Fruit fly (Drosophila melanogaster) whole organism, prepupa: Measurements from ENCODE around the gene CG10877.
A peak's percentile ranks its signal among the peaks of the same experiment; 100 is the strongest.

ENCODE experiments used
- CG10669 ChIP-seq: fragments of 200-800 bp; sonication (Bioruptor generic); optimal IDR thresholded peaks from 3 replicates; lab custom pipeline; 2018; ENCODE audit warnings: missing biosample characterization, mild to moderate bottlenecking, missing genetic modification characterization, moderate library complexity
- CG15336 ChIP-seq: fragments of 200-800 bp; sonication (Bioruptor generic); IDR thresholded peaks from 2 replicates; pipeline ENCODE4 v1.3.6; 2022; ENCODE audit warnings: missing biosample characterization, missing genetic modification characterization
- CG1621 ChIP-seq: fragments of 200-800 bp; sonication (Bioruptor generic); optimal IDR thresholded peaks from 3 replicates; lab custom pipeline; 2018; ENCODE audit warnings: missing biosample characterization, mild to moderate bottlenecking, missing genetic modification characterization
- CG16779 ChIP-seq: fragments of 200-800 bp; sonication (Bioruptor generic); optimal IDR thresholded peaks from 3 replicates; lab custom pipeline; 2017; ENCODE audit warnings: missing biosample characterization, mild to moderate bottlenecking, missing genetic modification characterization
- CG3032 ChIP-seq: fragments of 200-800 bp; optimal IDR thresholded peaks from 2 replicates; lab custom pipeline; 2019; ENCODE audit warnings: missing biosample characterization, mild to moderate bottlenecking, missing genetic modification characterization, moderate library complexity
- CG31627 ChIP-seq: fragments of 200-800 bp; sonication (Bioruptor generic); optimal IDR thresholded peaks from 3 replicates; lab custom pipeline; 2016; ENCODE audit warnings: missing biosample characterization, missing genetic modification characterization
- CG34406 ChIP-seq: fragments of 200-800 bp; sonication (Bioruptor generic); optimal IDR thresholded peaks from 3 replicates; lab custom pipeline; 2016; ENCODE audit warnings: missing biosample characterization, missing genetic modification characterization
- CG3919 ChIP-seq: fragments of 200-800 bp; sonication (Bioruptor generic); optimal IDR thresholded peaks from 3 replicates; lab custom pipeline; 2016; ENCODE audit warnings: missing biosample characterization, missing genetic modification characterization
- CG6163 ChIP-seq: fragments of 200-800 bp; sonication (Bioruptor generic); IDR thresholded peaks from 3 replicates; pipeline ENCODE4 v1.3.6; 2022; ENCODE audit warnings: missing biosample characterization, missing genetic modification characterization
- CG6808 ChIP-seq: fragments of 200-800 bp; sonication (Bioruptor generic); optimal IDR thresholded peaks from 3 replicates; lab custom pipeline; 2017; ENCODE audit warnings: missing biosample characterization, missing genetic modification characterization, mild to moderate bottlenecking, moderate library complexity, missing genetic modification reagents
- CG6854 ChIP-seq: fragments of 200-800 bp; sonication (Bioruptor generic); optimal IDR thresholded peaks from 2 replicates; lab custom pipeline; 2017; ENCODE audit warnings: missing biosample characterization, mild to moderate bottlenecking, missing genetic modification characterization
- CG7368 ChIP-seq: fragments of 200-800 bp; sonication (Bioruptor generic); optimal IDR thresholded peaks from 3 replicates; lab custom pipeline; 2016; ENCODE audit warnings: missing biosample characterization, missing genetic modification characterization
- CG8119 ChIP-seq: fragments of 200-800 bp; sonication (Bioruptor generic); IDR thresholded peaks from 3 replicates; pipeline ENCODE4 v1.3.6; 2022; ENCODE audit warnings: missing biosample characterization, missing genetic modification characterization
- CG8632 ChIP-seq: fragments of 200-800 bp; sonication (Bioruptor generic); optimal IDR thresholded peaks from 3 replicates; lab custom pipeline; 2016; ENCODE audit warnings: missing biosample characterization, missing genetic modification characterization
- Eip78C ChIP-seq: fragments of 200-800 bp; sonication (Bioruptor generic); peaks from one replicate; lab custom pipeline; 2016; ENCODE audit warnings: missing biosample characterization, missing genetic modification characterization
- Eip93F ChIP-seq: fragments of 200-800 bp; sonication (Bioruptor generic); optimal IDR thresholded peaks from 2 replicates; lab custom pipeline; 2016; ENCODE audit warnings: missing biosample characterization, mild to moderate bottlenecking, missing genetic modification characterization
- Hr38 ChIP-seq: sonication (Bioruptor generic); optimal IDR thresholded peaks from 2 replicates; lab custom pipeline; 2016; ENCODE audit warnings: missing biosample characterization, missing genetic modification characterization
- Hr39 ChIP-seq: fragments of 200-800 bp; sonication (Bioruptor generic); optimal IDR thresholded peaks from 2 replicates; lab custom pipeline; 2016; ENCODE audit warnings: missing biosample characterization, missing genetic modification characterization
- Hr4 ChIP-seq: fragments of 200-800 bp; sonication (Bioruptor generic); optimal IDR thresholded peaks from 3 replicates; lab custom pipeline; 2016; ENCODE audit warnings: missing biosample characterization, missing genetic modification characterization
- Met ChIP-seq: fragments of 200-800 bp; sonication (Bioruptor generic); optimal IDR thresholded peaks from 3 replicates; lab custom pipeline; 2016; ENCODE audit warnings: missing biosample characterization, missing genetic modification characterization
- Sox102F ChIP-seq: fragments of 200-800 bp; sonication (Bioruptor generic); optimal IDR thresholded peaks from 2 replicates; lab custom pipeline; 2016; ENCODE audit warnings: missing biosample characterization, mild to moderate bottlenecking, missing genetic modification characterization
- Sox14 ChIP-seq: fragments of 200-800 bp; sonication (Bioruptor generic); optimal IDR thresholded peaks from 3 replicates; lab custom pipeline; 2016; ENCODE audit warnings: missing biosample characterization, missing genetic modification characterization
- achi ChIP-seq: fragments of 200-800 bp; sonication (Bioruptor generic); optimal IDR thresholded peaks from 3 replicates; lab custom pipeline; 2016; ENCODE audit warnings: missing biosample characterization, missing genetic modification characterization
- dac ChIP-seq: fragments of 200-800 bp; sonication (Bioruptor generic); optimal IDR thresholded peaks from 2 replicates; lab custom pipeline; 2017; ENCODE audit warnings: missing biosample characterization, mild to moderate bottlenecking, missing genetic modification characterization
- dsx ChIP-seq: fragments of 200-800 bp; optimal IDR thresholded peaks from 3 replicates; lab custom pipeline; 2019; ENCODE audit warnings: missing biosample characterization, mild to moderate bottlenecking, missing genetic modification characterization, moderate library complexity; ENCODE audit not compliant: poor library complexity, severe bottlenecking
- eg ChIP-seq: fragments of 200-800 bp; sonication (Bioruptor generic); IDR thresholded peaks from 3 replicates; pipeline ENCODE4 v1.3.6; 2022; ENCODE audit warnings: missing biosample characterization, missing genetic modification characterization
- fd59A ChIP-seq: fragments of 200-800 bp; sonication (Bioruptor generic); optimal IDR thresholded peaks from 2 replicates; lab custom pipeline; 2017; ENCODE audit warnings: missing biosample characterization, mild to moderate bottlenecking, missing genetic modification characterization, missing genetic modification reagents
- fd85E ChIP-seq: fragments of 200-800 bp; sonication (Bioruptor generic); optimal IDR thresholded peaks from 3 replicates; lab custom pipeline; 2016; ENCODE audit warnings: missing biosample characterization, missing genetic modification characterization
- fkh ChIP-seq: fragments of 200-800 bp; sonication (Bioruptor generic); optimal IDR thresholded peaks from 3 replicates; lab custom pipeline; 2017; ENCODE audit warnings: missing biosample characterization, mild to moderate bottlenecking, missing genetic modification characterization, moderate library complexity
- net ChIP-seq: fragments of 200-800 bp; sonication (Bioruptor generic); optimal IDR thresholded peaks from 3 replicates; lab custom pipeline; 2016; ENCODE audit warnings: missing biosample characterization, missing genetic modification characterization
- salr ChIP-seq, 2 experiments: fragments of 200-800 bp; sonication (Bioruptor generic); optimal IDR thresholded peaks; 3 replicates each; lab custom pipeline; 2016 to 2018; ENCODE audit warnings: missing biosample characterization in 2 of 2, missing genetic modification characterization in 2 of 2, mild to moderate bottlenecking in 1 of 2
- spab ChIP-seq: fragments of 200-800 bp; sonication (Bioruptor generic); optimal IDR thresholded peaks from 2 replicates; lab custom pipeline; 2017; ENCODE audit warnings: missing biosample characterization, mild to moderate bottlenecking, missing genetic modification characterization, missing genetic modification reagents
- svp ChIP-seq: fragments of 200-800 bp; sonication (Bioruptor generic); peaks from one replicate; lab custom pipeline; 2016; ENCODE audit warnings: missing biosample characterization, missing genetic modification characterization
- vri ChIP-seq: fragments of 200-800 bp; sonication (Bioruptor generic); optimal IDR thresholded peaks from 3 replicates; lab custom pipeline; 2016; ENCODE audit warnings: missing biosample characterization, mild to moderate bottlenecking, missing genetic modification characterization

Gene CG10877

DNA sequence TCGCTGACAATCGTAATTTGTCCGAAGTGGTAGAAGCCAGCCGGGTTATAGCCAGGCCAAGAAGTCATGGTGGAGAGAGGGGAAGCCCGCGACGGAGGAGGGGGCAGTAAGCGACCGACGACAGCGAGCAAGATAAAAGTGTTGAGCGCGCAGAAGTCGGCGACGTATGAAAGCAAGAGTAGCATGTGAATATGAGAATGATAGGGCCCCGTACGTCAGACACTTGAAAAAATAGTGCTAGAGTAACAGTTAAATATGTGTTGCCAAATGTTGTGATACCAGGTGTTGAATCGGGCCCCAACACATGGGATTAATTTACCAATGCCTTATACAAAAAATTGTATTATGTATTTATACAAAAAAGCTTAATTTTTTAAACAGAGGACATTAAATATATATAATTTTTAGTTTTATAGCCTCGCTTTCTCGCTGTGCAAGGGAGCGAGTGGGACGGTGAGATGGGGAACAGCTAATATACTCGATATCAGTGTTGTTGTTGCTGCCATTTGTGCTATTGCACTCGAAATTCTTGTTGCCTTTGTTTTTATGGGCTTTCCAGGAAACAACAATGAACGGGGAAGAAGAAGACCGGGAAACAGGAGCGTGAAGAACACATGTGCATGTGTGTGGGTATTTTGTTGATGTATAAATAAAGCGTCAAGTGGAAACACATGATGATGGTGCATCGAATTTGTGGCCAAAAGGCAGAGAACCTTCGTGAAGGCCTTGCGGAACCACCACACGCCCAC, 13.8 kb downstream of the CG10877 start (continued):
- peak; percentile 89 for TF ChIP-seq CG8632 (GFP tag; lab: Kevin White, UChicago)
- TF ChIP-seq CG15336: peak; percentile 87
- peak; percentile 81 for TF ChIP-seq CG1621 (tag; lab: Kevin White, UChicago)
- no peak for TF ChIP-seq fkh (GFP tag; lab: Kevin White, UChicago)
- peak; percentile 85 for TF ChIP-seq Met
- TF ChIP-seq CG3032 (tag; lab: Kevin White, UChicago): peak; percentile 89
- TF ChIP-seq achi (GFP tag; lab: Kevin White, UChicago): peak; percentile 91
- no peak for TF ChIP-seq Hr38 (GFP tag; lab: Kevin White, UChicago)
- TF ChIP-seq CG16779 (tag; lab: Kevin White, UChicago): peak; percentile 49
- peak; percentile 89 for TF ChIP-seq CG8119 (GFP tag; lab: Robert Waterston, UW)
- peak; percentile 65 for TF ChIP-seq fd85E
- TF ChIP-seq fd59A (GFP tag; lab: Kevin White, UChicago): peak; percentile 85
- TF ChIP-seq CG6854 (GFP tag; lab: Kevin White, UChicago): peak; percentile 63
- peak; percentile 84 for TF ChIP-seq svp (GFP tag; lab: Kevin White, UChicago)
- TF ChIP-seq spab (GFP tag; lab: Kevin White, UChicago): peak; percentile 78
- peak; percentile 65 for TF ChIP-seq Hr39 (GFP tag; lab: Kevin White, UChicago)
- TF ChIP-seq CG3919: peak; percentile 92
- TF ChIP-seq CG10669 (GFP tag; lab: Kevin White, UChicago): peak; percentile 87
- peak; percentile 34 for TF ChIP-seq Eip93F
- peak; percentile 71 for TF ChIP-seq Sox102F (GFP tag; lab: Kevin White, UChicago)

DNA sequence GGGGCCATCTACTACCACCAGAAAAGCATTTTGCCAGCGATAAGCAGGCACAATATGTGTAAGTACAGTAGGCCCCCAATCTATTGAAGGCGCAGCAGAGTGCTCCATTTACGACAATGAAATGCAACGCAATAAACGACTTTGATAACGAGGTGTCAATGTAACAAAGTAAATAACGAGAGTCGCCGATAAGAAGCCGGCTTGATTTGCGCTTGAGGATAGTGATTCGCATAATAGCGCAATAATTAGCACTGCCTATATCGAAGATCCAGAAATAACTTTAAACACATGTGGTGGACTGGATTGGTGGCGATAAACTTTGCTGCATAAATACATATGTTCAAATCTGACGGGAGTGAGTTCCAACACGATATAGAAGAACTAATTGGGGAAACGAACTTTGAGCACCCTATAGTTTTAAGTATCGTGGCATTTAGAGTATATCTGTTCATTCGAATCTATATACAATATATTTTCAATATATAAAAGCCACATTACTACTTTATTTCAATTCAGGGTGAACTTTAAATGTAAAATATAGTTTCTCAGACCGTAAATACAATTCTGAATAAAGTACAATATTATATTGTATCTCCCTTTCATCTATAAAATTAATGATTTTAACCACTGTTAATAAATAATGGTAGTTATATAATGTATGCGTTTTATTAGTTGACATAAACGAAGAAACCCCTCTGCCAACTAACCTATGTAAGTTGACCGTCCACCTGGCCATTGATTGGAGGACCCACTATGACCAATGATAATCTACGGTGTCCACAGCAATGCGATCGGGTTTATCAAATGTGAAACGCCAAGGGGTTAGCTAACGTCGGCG, 14.6 kb downstream of the CG10877 start:
- TF ChIP-seq Hr4 (GFP tag; lab: Kevin White, UChicago) (peak; percentile 4), net (GFP tag; lab: Kevin White, UChicago) (no peak), CG31627 (GFP tag; lab: Kevin White, UChicago) (no peak), fkh (GFP tag; lab: Kevin White, UChicago) (peak; percentile 10), Eip78C (GFP tag; lab: Kevin White, UChicago) (peak; percentile 69), CG6808 (no peak), svp (GFP tag; lab: Kevin White, UChicago) (peak; percentile 77), CG10669 (GFP tag; lab: Kevin White, UChicago) (peak; percentile 6), Sox102F (GFP tag; lab: Kevin White, UChicago) (no peak), Met (no peak), CG7368 (GFP tag; lab: Kevin White, UChicago) (no peak), dsx (GFP tag; lab: Kevin White, UChicago) (peak; percentile 25), vri (peak; percentile 67), CG34406 (GFP tag; lab: Kevin White, UChicago) (no peak), CG6163 (GFP tag; lab: Robert Waterston, UW) (peak; percentile 45; the same call in 2 of the 3 replicates), Sox14 (GFP tag; lab: Kevin White, UChicago) (peak; percentile 36), eg (GFP tag; lab: Robert Waterston, UW) (0 out of 3 replicates have a peak, but pooled peaks have one; percentile 34)

DNA sequence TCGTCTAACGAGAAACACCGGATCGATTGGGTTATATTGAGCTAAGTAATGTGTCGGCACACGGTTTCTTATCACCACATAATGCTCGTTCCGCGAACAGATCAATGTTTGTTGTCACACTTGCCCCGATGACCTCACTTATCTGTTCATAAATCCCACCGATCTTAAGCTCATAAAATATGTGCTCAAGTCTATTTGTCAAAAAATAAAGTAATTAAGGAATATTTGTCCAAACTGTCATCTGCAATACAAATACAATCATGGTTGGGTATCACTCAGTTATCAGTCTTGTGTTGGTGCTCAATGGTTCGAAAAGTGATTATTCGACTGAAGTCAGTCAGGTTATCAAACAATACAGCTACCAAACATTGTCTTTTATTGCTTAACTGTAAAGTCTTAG, 15.6 kb downstream of the CG10877 start:
- peak; percentile 69 for TF ChIP-seq fkh (GFP tag; lab: Kevin White, UChicago)
- TF ChIP-seq svp (GFP tag; lab: Kevin White, UChicago): peak; percentile 88
- no peak for TF ChIP-seq dac (GFP tag; lab: Kevin White, UChicago)
- TF ChIP-seq salr (GFP tag; optimal IDR thresholded peaks at IDR 0.05; lab: Kevin White, UChicago): no peak
